Fruit fly (Drosophila melanogaster) whole organism, embryonic: ENCODE results near the gene Gbs-70E.

ENCODE experiments used
- Atf6 ChIP-seq: fragments of 200-800 bp; sonication (Bioruptor generic); IDR thresholded peaks from 2 replicates; pipeline ENCODE4 v1.3.6; 2022; ENCODE audit warnings: missing biosample characterization, missing genetic modification characterization
- Blimp-1 ChIP-seq: fragments of 200-800 bp; sonication (Bioruptor generic); optimal IDR thresholded peaks from 3 replicates; lab custom pipeline; 2018; ENCODE audit warnings: missing biosample characterization, missing genetic modification characterization, mild to moderate bottlenecking, moderate library complexity, missing genetic modification reagents
- CG10209 ChIP-seq: fragments of 200-800 bp; sonication (Bioruptor generic); optimal IDR thresholded peaks from 3 replicates; lab custom pipeline; 2017; ENCODE audit warnings: missing biosample characterization, mild to moderate bottlenecking, missing genetic modification characterization, missing genetic modification reagents
- CG10462 ChIP-seq: fragments of 200-800 bp; sonication (Bioruptor generic); optimal IDR thresholded peaks from 2 replicates; lab custom pipeline; 2016; ENCODE audit warnings: missing biosample characterization, missing genetic modification characterization
- CG10959 ChIP-seq: fragments of 200-800 bp; sonication (Bioruptor generic); IDR thresholded peaks from 2 replicates; pipeline ENCODE4 v1.3.6; 2022; ENCODE audit warnings: missing biosample characterization, missing genetic modification characterization
- CG11504 ChIP-seq: fragments of 200-800 bp; sonication (Bioruptor generic); optimal IDR thresholded peaks from 3 replicates; lab custom pipeline; 2019; ENCODE audit warnings: missing biosample characterization, mild to moderate bottlenecking, missing genetic modification characterization, moderate library complexity
- CG12659 ChIP-seq: fragments of 200-800 bp; sonication (Bioruptor generic); optimal IDR thresholded peaks from 3 replicates; lab custom pipeline; 2017; ENCODE audit warnings: mild to moderate bottlenecking, missing biosample characterization, missing genetic modification reagents, missing genetic modification characterization
- CG13296 ChIP-seq: fragments of 200-800 bp; sonication (Bioruptor generic); optimal IDR thresholded peaks from 3 replicates; lab custom pipeline; 2018; ENCODE audit warnings: missing biosample characterization, mild to moderate bottlenecking, missing genetic modification characterization
- CG15514 ChIP-seq: fragments of 200-800 bp; sonication (Bioruptor generic); optimal IDR thresholded peaks from 3 replicates; lab custom pipeline; 2017; ENCODE audit warnings: missing biosample characterization, missing genetic modification characterization, mild to moderate bottlenecking, moderate library complexity, missing genetic modification reagents
- CG31441 ChIP-seq: fragments of 200-800 bp; sonication (Bioruptor generic); IDR thresholded peaks from 2 replicates; pipeline ENCODE4 v1.3.6; 2022; ENCODE audit warnings: missing biosample characterization, missing genetic modification characterization
- CG34422 ChIP-seq: fragments of 200-800 bp; sonication (Bioruptor generic); IDR thresholded peaks from 3 replicates; pipeline ENCODE4 v1.3.6; 2022; ENCODE audit warnings: missing biosample characterization, missing genetic modification characterization
- CG42726 ChIP-seq: fragments of 200-800 bp; sonication (Bioruptor generic); IDR thresholded peaks from 2 replicates; pipeline ENCODE4 v1.3.6; 2022; ENCODE audit warnings: missing biosample characterization, missing genetic modification characterization; ENCODE audit not compliant: partially characterized antibody
- CG6175 ChIP-seq: fragments of 200-800 bp; sonication (Bioruptor generic); IDR thresholded peaks from 3 replicates; pipeline ENCODE4 v1.3.6; 2022; ENCODE audit warnings: missing biosample characterization, missing genetic modification characterization
- CG7357 ChIP-seq: fragments of 200-800 bp; sonication (Bioruptor generic); IDR thresholded peaks from 3 replicates; pipeline ENCODE4 v1.3.6; 2022; ENCODE audit warnings: missing biosample characterization, missing genetic modification characterization
- CG7745 ChIP-seq: fragments of 200-800 bp; sonication (Bioruptor generic); optimal IDR thresholded peaks from 2 replicates; lab custom pipeline; 2018; ENCODE audit warnings: missing biosample characterization, mild to moderate bottlenecking, missing genetic modification characterization, moderate library complexity
- CG8924 ChIP-seq: fragments of 200-800 bp; optimal IDR thresholded peaks from 3 replicates; lab custom pipeline; 2019; ENCODE audit warnings: missing biosample characterization, mild to moderate bottlenecking, missing genetic modification characterization, moderate library complexity
- D19A ChIP-seq: fragments of 200-800 bp; optimal IDR thresholded peaks from 3 replicates; lab custom pipeline; 2019; ENCODE audit warnings: missing biosample characterization, mild to moderate bottlenecking, missing genetic modification characterization, moderate library complexity
- Deaf1 ChIP-seq: fragments of 200-800 bp; optimal IDR thresholded peaks from 3 replicates; lab custom pipeline; 2019; ENCODE audit warnings: missing biosample characterization, mild to moderate bottlenecking, missing genetic modification characterization, moderate library complexity
- Fer1 ChIP-seq: fragments of 200-800 bp; sonication (Bioruptor generic); optimal IDR thresholded peaks from 2 replicates; lab custom pipeline; 2017; ENCODE audit warnings: missing biosample characterization, mild to moderate bottlenecking, missing genetic modification characterization
- H15 ChIP-seq: fragments of 200-800 bp; sonication (Bioruptor generic); IDR thresholded peaks from 3 replicates; pipeline ENCODE4 v1.3.6; 2022; ENCODE audit warnings: missing biosample characterization, missing genetic modification characterization
- HLH3B ChIP-seq: fragments of 200-800 bp; sonication (Bioruptor generic); IDR thresholded peaks from 2 replicates; pipeline ENCODE4 v1.3.6; 2022; ENCODE audit warnings: missing biosample characterization, missing genetic modification characterization
- HLH4C ChIP-seq: fragments of 200-800 bp; sonication (Bioruptor generic); IDR thresholded peaks from 3 replicates; pipeline ENCODE4 v1.3.6; 2022; ENCODE audit warnings: missing biosample characterization, missing genetic modification characterization; ENCODE audit not compliant: partially characterized antibody
- Nf-YC ChIP-seq: fragments of 200-800 bp; optimal IDR thresholded peaks from 3 replicates; lab custom pipeline; 2019; ENCODE audit warnings: missing biosample characterization, mild to moderate bottlenecking, missing genetic modification characterization, moderate library complexity
- Optix ChIP-seq: fragments of 200-800 bp; sonication (Bioruptor generic); IDR thresholded peaks from 3 replicates; pipeline ENCODE4 v1.3.6; 2022; ENCODE audit warnings: missing biosample characterization, missing genetic modification characterization
- Sox100B ChIP-seq: fragments of 200-800 bp; sonication (Bioruptor generic); optimal IDR thresholded peaks from 3 replicates; lab custom pipeline; 2018; ENCODE audit warnings: missing biosample characterization, mild to moderate bottlenecking, missing genetic modification characterization
- Trl ChIP-seq, 3 experiments: fragments of >200 bp in 2 of 3; fragments of 200-800 bp in 1 of 3; sonication (Bioruptor generic) in 1 of 3; optimal IDR thresholded peaks; 2 replicates in 1 of 3; 3 replicates in 2 of 3; lab custom pipeline; 2016 to 2017; ENCODE audit warnings: missing biosample characterization in 1 of 3, missing genetic modification characterization in 1 of 3
- ap ChIP-seq: fragments of 200-800 bp; sonication (Bioruptor generic); IDR thresholded peaks from 2 replicates; pipeline ENCODE4 v1.3.6; 2022; ENCODE audit warnings: missing biosample characterization, missing genetic modification characterization
- ci ChIP-seq: fragments of 200-800 bp; sonication (Bioruptor generic); IDR thresholded peaks from 3 replicates; pipeline ENCODE4 v1.3.6; 2022; ENCODE audit warnings: missing biosample characterization, missing genetic modification characterization
- corto ChIP-seq: fragments of 200-800 bp; sonication (Bioruptor generic); optimal IDR thresholded peaks from 2 replicates; lab custom pipeline; 2016; ENCODE audit warnings: missing biosample characterization, mild to moderate bottlenecking, missing genetic modification characterization, moderate library complexity
- dpn ChIP-seq, 2 experiments: fragments of 200-800 bp; sonication (Bioruptor generic); optimal IDR thresholded peaks; 3 replicates each; lab custom pipeline; 2016; ENCODE audit warnings: missing biosample characterization in 2 of 2, missing genetic modification characterization in 2 of 2
- hkb ChIP-seq, 2 experiments: fragments of 200-800 bp in 1 of 2; fragments of >200 bp in 1 of 2; sonication (Bioruptor generic) in 1 of 2; IDR thresholded peaks in 1 of 2; optimal IDR thresholded peaks in 1 of 2; 2 replicates each; pipeline versions ENCODE4 v1.3.6 to Lab custom; 2017 to 2022; ENCODE audit warnings: missing biosample characterization in 1 of 2, missing genetic modification characterization in 1 of 2
- ind ChIP-seq: fragments of 200-800 bp; sonication (Bioruptor generic); optimal IDR thresholded peaks from 3 replicates; lab custom pipeline; 2016; ENCODE audit warnings: missing biosample characterization, missing genetic modification characterization
- jing ChIP-seq: fragments of 200-800 bp; sonication (Bioruptor generic); optimal IDR thresholded peaks from 2 replicates; lab custom pipeline; 2018; ENCODE audit warnings: missing biosample characterization, mild to moderate bottlenecking, missing genetic modification characterization
- kni ChIP-seq: fragments of 200-800 bp; sonication (Bioruptor generic); optimal IDR thresholded peaks from 3 replicates; lab custom pipeline; 2017; ENCODE audit warnings: mild to moderate bottlenecking, missing biosample characterization, missing genetic modification reagents, missing genetic modification characterization
- mirr ChIP-seq: fragments of 200-800 bp; sonication (Bioruptor generic); optimal IDR thresholded peaks from 3 replicates; lab custom pipeline; 2018; ENCODE audit warnings: missing biosample characterization, mild to moderate bottlenecking, missing genetic modification characterization
- nau ChIP-seq: fragments of 200-800 bp; sonication (Bioruptor generic); optimal IDR thresholded peaks from 3 replicates; lab custom pipeline; 2017; ENCODE audit warnings: missing biosample characterization, mild to moderate bottlenecking, missing genetic modification characterization, missing genetic modification reagents
- nom ChIP-seq: fragments of 200-800 bp; sonication (Bioruptor generic); optimal IDR thresholded peaks from 2 replicates; lab custom pipeline; 2017; ENCODE audit warnings: missing biosample characterization, missing genetic modification characterization, mild to moderate bottlenecking, moderate library complexity, missing genetic modification reagents
- row ChIP-seq: fragments of 200-800 bp; sonication (Bioruptor generic); IDR thresholded peaks from 3 replicates; pipeline ENCODE4 v1.3.6; 2022; ENCODE audit warnings: missing biosample characterization, missing genetic modification characterization
- schlank ChIP-seq: fragments of 200-800 bp; sonication (Bioruptor generic); optimal IDR thresholded peaks from 2 replicates; lab custom pipeline; 2018; ENCODE audit warnings: missing biosample characterization, mild to moderate bottlenecking, missing genetic modification characterization
- seq ChIP-seq: fragments of 200-800 bp; sonication (Bioruptor generic); IDR thresholded peaks from 2 replicates; pipeline ENCODE4 v1.3.6; 2022; ENCODE audit warnings: missing biosample characterization, missing genetic modification characterization
- sna ChIP-seq: fragments of 200-800 bp; sonication (Bioruptor generic); IDR thresholded peaks from 2 replicates; pipeline ENCODE4 v1.3.6; 2022; ENCODE audit warnings: missing biosample characterization, missing genetic modification characterization; ENCODE audit not compliant: partially characterized antibody
- so ChIP-seq: fragments of 200-800 bp; sonication (Bioruptor generic); IDR thresholded peaks from 3 replicates; pipeline ENCODE4 v1.3.6; 2022; ENCODE audit warnings: missing biosample characterization, missing genetic modification characterization
- sob ChIP-seq: fragments of 200-800 bp; sonication (Bioruptor generic); IDR thresholded peaks from 2 replicates; pipeline ENCODE4 v1.3.6; 2022; ENCODE audit warnings: missing biosample characterization, missing genetic modification characterization
- sqz ChIP-seq: fragments of 200-800 bp; sonication (Bioruptor generic); optimal IDR thresholded peaks from 3 replicates; lab custom pipeline; 2018; ENCODE audit warnings: missing biosample characterization, mild to moderate bottlenecking, missing genetic modification characterization
- z ChIP-seq: fragments of 200-800 bp; sonication (Bioruptor generic); IDR thresholded peaks from 3 replicates; pipeline ENCODE4 v1.3.6; 2022; ENCODE audit warnings: missing biosample characterization, missing genetic modification characterization

Gbs-70E gene

dm6 chr3L:14543971-14544655 lies 6.7 kb downstream of the Gbs-70E start (continued):
- no peak for TF ChIP-seq corto (GFP tag; lab: Kevin White, UChicago)
- TF ChIP-seq CG7745 (tag; lab: Kevin White, UChicago), result no peak
- TF ChIP-seq CG7357 (GFP tag; lab: Robert Waterston, UW), result no peak
- TF ChIP-seq CG6175, result no peak
- peak; percentile 43; the same call in 1 of the 3 replicates for TF ChIP-seq ci (GFP tag; lab: Robert Waterston, UW)
- peak; percentile 34 for TF ChIP-seq CG13296 (GFP tag; lab: Kevin White, UChicago)
- no peak for TF ChIP-seq hkb (optimal IDR thresholded peaks at IDR 0.05; lab: Kevin White, UChicago)
- TF ChIP-seq hkb (GFP tag; IDR thresholded peaks at IDR 0.05; lab: Robert Waterston, UW), result peak; percentile 44; the same call in 1 of the 2 replicates
- TF ChIP-seq Fer1 (GFP tag; lab: Kevin White, UChicago), result peak; percentile 47
- peak; percentile 97 for TF ChIP-seq kni
- 0 out of 3 replicates have a peak, but pooled peaks have one; percentile 31 for TF ChIP-seq CG34422 (GFP tag; lab: Robert Waterston, UW)
- no peak for TF ChIP-seq Trl (optimal IDR thresholded peaks at IDR 0.05; lab: Kevin White, UChicago)
- no peak for TF ChIP-seq Trl (GFP tag; optimal IDR thresholded peaks at IDR 0.05; lab: Kevin White, UChicago)
- TF ChIP-seq CG42726 (GFP tag; lab: Robert Waterston, UW), result no peak
- TF ChIP-seq CG15514 (GFP tag; lab: Kevin White, UChicago), result peak; percentile 50
- TF ChIP-seq jing, result no peak
- no peak for TF ChIP-seq ind
- peak; percentile 90 for TF ChIP-seq Deaf1 (tag; lab: Kevin White, UChicago)
- TF ChIP-seq sna, result no peak
- peak; percentile 94 for TF ChIP-seq sqz (GFP tag; lab: Kevin White, UChicago)
- TF ChIP-seq z, result 0 out of 3 replicates have a peak, but pooled peaks have one; percentile 43
- TF ChIP-seq ap (GFP tag; lab: Robert Waterston, UW), result no peak
- TF ChIP-seq Optix (GFP tag; lab: Robert Waterston, UW), result no peak
- TF ChIP-seq nom, result peak; percentile 74
- peak; percentile 14; the same call in 1 of the 3 replicates for TF ChIP-seq row (GFP tag; lab: Robert Waterston, UW)
- TF ChIP-seq sob, result peak; percentile 53
- peak; percentile 56 for TF ChIP-seq mirr (GFP tag; lab: Kevin White, UChicago)
- no peak for TF ChIP-seq Blimp-1 (GFP tag; lab: Kevin White, UChicago)
- peak; percentile 46 for TF ChIP-seq nau (GFP tag; lab: Kevin White, UChicago)
- peak; percentile 35 for TF ChIP-seq CG10209 (GFP tag; lab: Kevin White, UChicago)
- peak; percentile 12 for TF ChIP-seq schlank (tag; lab: Kevin White, UChicago)
- no peak for TF ChIP-seq CG10462
- peak; percentile 75 for TF ChIP-seq HLH4C (GFP tag; lab: Robert Waterston, UW)
- TF ChIP-seq CG12659 (GFP tag; lab: Kevin White, UChicago), result peak; percentile 4
- peak; percentile 41; the same call in 1 of the 2 replicates for TF ChIP-seq HLH3B (GFP tag; lab: Robert Waterston, UW)
- no peak for TF ChIP-seq CG10959
- 0 out of 2 replicates have a peak, but pooled peaks have one; percentile 33 for TF ChIP-seq seq (GFP tag; lab: Robert Waterston, UW)
- TF ChIP-seq so, result peak; percentile 73; the same call in 1 of the 3 replicates
- TF ChIP-seq CG11504 (tag; lab: Kevin White, UChicago), result peak; percentile 25
- TF ChIP-seq Atf6 (GFP tag; lab: Robert Waterston, UW), result 0 out of 2 replicates have a peak, but pooled peaks have one; percentile 50
- no peak for TF ChIP-seq CG8924 (tag; lab: Kevin White, UChicago)
- TF ChIP-seq H15 (GFP tag; lab: Robert Waterston, UW), result no peak
- TF ChIP-seq dpn (GFP tag; optimal IDR thresholded peaks at IDR 0.05; lab: Kevin White, UChicago), result no peak
- peak; percentile 18 for TF ChIP-seq Sox100B (GFP tag; lab: Kevin White, UChicago)
- peak; percentile 50 for TF ChIP-seq Nf-YC
- peak; percentile 36; the same call in 1 of the 2 replicates for TF ChIP-seq CG31441
- TF ChIP-seq D19A (tag; lab: Kevin White, UChicago), result no peak
- TF ChIP-seq, all 482 proteins: peak for 103
